Worm (Caenorhabditis elegans) whole organism, midembryonic: ENCODE data around the gene T03G6.7.

Experiments
- T22C8.4 ChIP-seq: fragments of 200-800 bp; sonication (Bioruptor generic); IDR thresholded peaks from 2 replicates; pipeline ENCODE4 v1.3.6; 2022; ENCODE audit warnings: missing genetic modification characterization, missing compliant biosample characterization
- cog-1 ChIP-seq: sonication (generic microtip); optimal IDR thresholded peaks from 2 replicates; lab custom pipeline; 2016; ENCODE audit warnings: missing genetic modification characterization, missing compliant biosample characterization
- flt-1 ChIP-seq: fragments of 200-800 bp; sonication (Bioruptor generic); IDR thresholded peaks from 2 replicates; pipeline ENCODE4 v1.3.6; 2022; ENCODE audit warnings: missing genetic modification characterization, missing compliant biosample characterization
- klf-2 ChIP-seq: fragments of 200-800 bp; sonication (Bioruptor generic); conservative IDR thresholded peaks from 2 replicates; pipeline ENCODE4 v1.3.6; 2022; ENCODE audit warnings: missing genetic modification reagents, missing genetic modification characterization, missing compliant biosample characterization
- med-1 ChIP-seq: sonication (generic microtip); optimal IDR thresholded peaks from 2 replicates; lab custom pipeline; 2017; ENCODE audit warnings: missing genetic modification characterization, mild to moderate bottlenecking, missing compliant biosample characterization, antibody characterized with exemption, missing genetic modification reagents; ENCODE audit not compliant: insufficient read depth
- ref-1 ChIP-seq: fragments of 200-800 bp; sonication (Bioruptor generic); conservative IDR thresholded peaks from 2 replicates; pipeline ENCODE4 v1.3.6; 2022; ENCODE audit warnings: missing genetic modification reagents, missing genetic modification characterization, missing compliant biosample characterization
- tab-1 ChIP-seq: fragments of 200-800 bp; sonication (Bioruptor generic); IDR thresholded peaks from 2 replicates; pipeline ENCODE4 v1.3.6; 2022; ENCODE audit warnings: missing genetic modification characterization, missing compliant biosample characterization
- ztf-23 ChIP-seq: fragments of 200-800 bp; sonication (Bioruptor generic); IDR thresholded peaks from 2 replicates; pipeline ENCODE4 v1.3.6; 2022; ENCODE audit warnings: missing genetic modification reagents, missing genetic modification characterization, missing compliant biosample characterization
- ztf-29 ChIP-seq: fragments of 200-800 bp; sonication (Bioruptor generic); IDR thresholded peaks from 2 replicates; pipeline ENCODE4 v1.3.6; 2022; ENCODE audit warnings: missing genetic modification reagents, missing genetic modification characterization, missing compliant biosample characterization

Gene T03G6.7

DNA sequence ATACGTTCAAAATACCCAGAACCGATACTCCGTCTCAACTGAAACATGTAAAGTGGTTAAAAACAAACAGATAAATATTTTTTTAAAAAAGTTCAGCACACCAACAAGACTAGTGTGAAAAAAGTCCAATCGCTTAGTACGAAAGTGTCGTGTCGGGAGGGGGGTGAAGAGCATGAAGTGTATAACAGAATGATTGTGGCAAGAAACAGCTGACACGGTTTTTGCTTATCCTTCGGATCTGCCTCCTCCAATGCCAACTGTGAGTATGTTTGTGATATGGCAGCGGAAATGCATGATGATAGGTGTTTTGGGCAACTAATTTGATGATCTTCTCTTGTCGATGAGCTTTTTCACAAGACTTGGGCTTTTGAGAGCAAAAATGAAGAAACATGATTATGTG, 26.4 kb downstream of the T03G6.7 start:
- TF ChIP-seq flt-1 (GFP tag; lab: Robert Waterston, UW) (no peak), tab-1 (GFP tag; lab: Robert Waterston, UW) (no peak), cog-1 (tag; lab: Kevin White, UChicago) (no peak), ztf-29 (GFP tag; lab: Robert Waterston, UW) (no peak), klf-2 (GFP tag; lab: Robert Waterston, UW) (no peak), ztf-23 (GFP tag; lab: Robert Waterston, UW) (no peak), ref-1 (GFP tag; lab: Robert Waterston, UW) (no peak)

DNA sequence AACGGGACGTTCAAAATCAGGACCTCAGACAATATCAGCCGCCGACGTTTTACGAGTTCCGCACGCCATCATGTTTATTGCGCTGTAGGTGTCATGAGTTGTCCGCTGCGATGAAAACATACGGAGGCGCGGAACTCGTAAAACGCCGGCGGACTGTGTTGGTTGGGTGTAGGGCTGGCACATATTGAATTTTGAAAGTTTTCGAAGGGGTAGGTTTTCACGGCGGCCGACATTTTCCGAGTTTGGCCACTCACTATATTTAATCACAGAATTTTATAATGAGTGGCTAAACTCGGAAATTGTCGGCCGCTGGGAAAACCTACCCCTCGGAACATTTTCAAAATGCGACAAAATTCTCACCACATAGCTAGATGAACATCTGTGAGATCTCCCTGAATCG, 32.3 kb downstream of the T03G6.7 start:
- no peak for TF ChIP-seq tab-1 (GFP tag; lab: Robert Waterston, UW)
- no peak for TF ChIP-seq ref-1 (GFP tag; lab: Robert Waterston, UW)

DNA sequence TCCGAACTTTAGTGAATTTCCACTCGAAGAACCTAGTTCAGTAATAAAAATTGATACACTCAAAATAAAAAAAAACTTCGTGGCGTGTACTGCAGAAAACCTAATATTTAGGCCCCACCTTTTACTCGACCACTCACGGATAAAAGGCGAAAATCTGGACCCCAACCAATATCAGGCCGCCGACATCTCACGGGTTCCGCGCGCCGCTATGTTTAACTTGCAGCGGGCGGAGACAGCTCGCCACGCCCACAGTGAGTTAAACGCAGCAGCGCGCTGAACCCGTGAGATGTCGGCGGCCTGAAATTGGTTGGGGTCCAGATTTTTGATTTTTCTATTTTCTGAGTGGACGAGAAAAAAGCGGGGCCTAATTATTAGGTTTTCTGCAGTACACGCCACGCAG, 39.0 kb downstream of the T03G6.7 start:
- TF ChIP-seq ztf-29 (GFP tag; lab: Robert Waterston, UW), result no peak
- no peak for TF ChIP-seq cog-1 (tag; lab: Kevin White, UChicago)
- TF ChIP-seq tab-1 (GFP tag; lab: Robert Waterston, UW), result no peak
- no peak for TF ChIP-seq klf-2 (GFP tag; lab: Robert Waterston, UW)
- TF ChIP-seq med-1 (GFP tag; lab: Kevin White, UChicago), result no peak
- TF ChIP-seq flt-1 (GFP tag; lab: Robert Waterston, UW), result no peak
- no peak for TF ChIP-seq ztf-23 (GFP tag; lab: Robert Waterston, UW)
- no peak for TF ChIP-seq ref-1 (GFP tag; lab: Robert Waterston, UW)
- TF ChIP-seq T22C8.4 (GFP tag; lab: Robert Waterston, UW), result no peak

DNA sequence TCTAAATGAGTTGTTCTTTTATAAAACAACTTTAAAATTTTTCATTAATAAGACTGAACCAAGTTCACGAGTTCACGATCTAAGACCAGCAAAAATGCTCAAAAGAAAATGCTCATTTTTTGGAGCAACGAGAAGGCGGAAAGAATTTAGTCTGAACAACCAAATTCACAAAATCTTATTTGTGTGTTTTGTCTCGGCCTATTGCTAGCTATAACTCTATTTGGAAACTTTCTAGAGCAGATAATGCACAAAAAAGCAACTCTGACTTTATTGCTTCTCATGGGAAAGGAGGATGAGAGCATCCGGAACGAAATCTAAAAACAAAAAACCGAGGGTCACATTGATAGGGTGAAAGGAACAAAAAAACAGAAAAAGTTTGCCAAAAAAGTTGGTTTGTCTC, 46.7 kb downstream of the T03G6.7 start:
- no peak for TF ChIP-seq ztf-23 (GFP tag; lab: Robert Waterston, UW)
- no peak for TF ChIP-seq ztf-29 (GFP tag; lab: Robert Waterston, UW)
- no peak for TF ChIP-seq klf-2 (GFP tag; lab: Robert Waterston, UW)
- no peak for TF ChIP-seq tab-1 (GFP tag; lab: Robert Waterston, UW)
- no peak for TF ChIP-seq T22C8.4 (GFP tag; lab: Robert Waterston, UW)
- TF ChIP-seq cog-1 (tag; lab: Kevin White, UChicago), result no peak
- TF ChIP-seq ref-1 (GFP tag; lab: Robert Waterston, UW), result no peak
- TF ChIP-seq flt-1 (GFP tag; lab: Robert Waterston, UW), result no peak
- no peak for TF ChIP-seq med-1 (GFP tag; lab: Kevin White, UChicago)

DNA sequence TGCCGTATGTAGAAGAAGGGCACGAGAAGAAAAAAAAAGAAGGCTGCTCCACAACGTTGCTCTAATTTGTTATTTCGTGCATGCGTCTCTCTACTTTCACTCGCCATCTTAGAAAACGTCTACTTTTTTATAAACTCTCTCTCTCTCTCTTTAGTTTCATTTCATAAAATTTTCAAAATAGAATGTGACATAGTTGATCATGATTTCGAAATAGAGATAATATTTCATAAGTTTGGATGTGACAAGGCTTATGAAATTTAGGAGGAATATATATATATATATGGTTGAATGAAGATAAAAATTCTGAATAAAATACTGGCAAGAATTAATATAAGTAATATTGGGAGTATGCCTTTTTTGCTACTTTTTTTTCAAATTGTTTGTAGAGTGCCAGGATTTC, 47.3 kb downstream of the T03G6.7 start:
- TF ChIP-seq ztf-29 (GFP tag; lab: Robert Waterston, UW), result no peak
- TF ChIP-seq T22C8.4 (GFP tag; lab: Robert Waterston, UW), result no peak
- no peak for TF ChIP-seq ref-1 (GFP tag; lab: Robert Waterston, UW)
- TF ChIP-seq med-1 (GFP tag; lab: Kevin White, UChicago), result no peak
- no peak for TF ChIP-seq flt-1 (GFP tag; lab: Robert Waterston, UW)
- no peak for TF ChIP-seq ztf-23 (GFP tag; lab: Robert Waterston, UW)
- no peak for TF ChIP-seq cog-1 (tag; lab: Kevin White, UChicago)
- TF ChIP-seq klf-2 (GFP tag; lab: Robert Waterston, UW), result no peak
- TF ChIP-seq tab-1 (GFP tag; lab: Robert Waterston, UW), result no peak
